Worm (Caenorhabditis elegans): ENCODE measurements around the gene sdz-33.

ce11 chrIII:11898169-11898568 lies 9.1 kb upstream of the sdz-33 start, which contains the start of gene tsen-2:
- TF ChIP-seq ama-1 (optimal IDR thresholded peaks at IDR 0.05) = no peak
- no peak for TF ChIP-seq flt-1 (GFP tag; IDR thresholded peaks at IDR 0.05)
- TF ChIP-seq ceh-13 (GFP tag; optimal IDR thresholded peaks at IDR 0.05) = no peak
- TF ChIP-seq tbx-11 (GFP tag; IDR thresholded peaks at IDR 0.05) = no peak
- no peak for TF ChIP-seq ceh-36 (tag; optimal IDR thresholded peaks at IDR 0.05)
- TF ChIP-seq sea-1 (GFP tag; conservative IDR thresholded peaks at IDR 0.05) = no peak
- TF ChIP-seq pes-1 (GFP tag; IDR thresholded peaks at IDR 0.05) = no peak
- no peak for TF ChIP-seq scrt-1 (GFP tag; IDR thresholded peaks at IDR 0.05)
- TF ChIP-seq tra-4 (tag; optimal IDR thresholded peaks at IDR 0.05) = no peak

Measured in whole organism, early embryonic.